Fruit fly (Drosophila melanogaster) whole organism, embryonic: ENCODE results near the gene PK1-R.

Experiments
- Atf6 ChIP-seq: fragments of 200-800 bp; sonication (Bioruptor generic); IDR thresholded peaks from 2 replicates; pipeline ENCODE4 v1.3.6; 2022; ENCODE audit warnings: missing biosample characterization, missing genetic modification characterization
- BEAF-32 ChIP-seq: fragments of 200-800 bp; sonication (Bioruptor generic); optimal IDR thresholded peaks from 3 replicates; lab custom pipeline; 2017; ENCODE audit warnings: missing biosample characterization, missing genetic modification characterization, mild to moderate bottlenecking, moderate library complexity, missing genetic modification reagents
- CG13424 ChIP-seq: fragments of 200-800 bp; sonication (Bioruptor generic); optimal IDR thresholded peaks from 2 replicates; lab custom pipeline; 2019; ENCODE audit warnings: missing biosample characterization, mild to moderate bottlenecking, missing genetic modification characterization, moderate library complexity
- CG14050 ChIP-seq: fragments of 200-800 bp; sonication (Bioruptor generic); IDR thresholded peaks from 3 replicates; pipeline ENCODE4 v1.3.6; 2022; ENCODE audit warnings: missing biosample characterization, missing genetic modification characterization
- CG14710 ChIP-seq: fragments of 200-800 bp; sonication (Bioruptor generic); optimal IDR thresholded peaks from 3 replicates; lab custom pipeline; 2019; ENCODE audit warnings: missing biosample characterization, mild to moderate bottlenecking, missing genetic modification characterization, moderate library complexity
- CG15269 ChIP-seq: fragments of 200-800 bp; sonication (Bioruptor generic); optimal IDR thresholded peaks from 2 replicates; lab custom pipeline; 2018; ENCODE audit warnings: missing biosample characterization, mild to moderate bottlenecking, missing genetic modification characterization, moderate library complexity
- CG1529 ChIP-seq: fragments of 200-800 bp; sonication (Bioruptor generic); optimal IDR thresholded peaks from 3 replicates; lab custom pipeline; 2018; ENCODE audit warnings: missing biosample characterization, missing genetic modification characterization
- CG17359 ChIP-seq: fragments of 200-800 bp; sonication (Bioruptor generic); optimal IDR thresholded peaks from 3 replicates; lab custom pipeline; 2018; ENCODE audit warnings: missing biosample characterization, mild to moderate bottlenecking, missing genetic modification characterization, moderate library complexity
- CG17361 ChIP-seq: fragments of 200-800 bp; sonication (Bioruptor generic); IDR thresholded peaks from 3 replicates; pipeline ENCODE4 v1.3.6; 2022; ENCODE audit warnings: missing biosample characterization, missing genetic modification characterization
- CG2875 ChIP-seq: fragments of 200-800 bp; sonication (Bioruptor generic); optimal IDR thresholded peaks from 2 replicates; lab custom pipeline; 2017; ENCODE audit warnings: missing biosample characterization, mild to moderate bottlenecking, missing genetic modification characterization, missing genetic modification reagents
- CG32767 ChIP-seq: fragments of 200-800 bp; sonication (Bioruptor generic); IDR thresholded peaks from 2 replicates; pipeline ENCODE4 v1.3.6; 2022; ENCODE audit warnings: missing biosample characterization, missing genetic modification characterization
- CG4328 ChIP-seq: fragments of 200-800 bp; sonication (Bioruptor generic); optimal IDR thresholded peaks from 3 replicates; lab custom pipeline; 2017; ENCODE audit warnings: missing biosample characterization, missing genetic modification reagents, missing genetic modification characterization
- CG4424 ChIP-seq: fragments of 200-800 bp; sonication (Bioruptor generic); optimal IDR thresholded peaks from 3 replicates; lab custom pipeline; 2016; ENCODE audit warnings: missing biosample characterization, missing genetic modification characterization
- CG4707 ChIP-seq: fragments of 200-800 bp; sonication (Bioruptor generic); optimal IDR thresholded peaks from 2 replicates; lab custom pipeline; 2018; ENCODE audit warnings: missing biosample characterization, mild to moderate bottlenecking, missing genetic modification characterization, moderate library complexity
- CG6854 ChIP-seq: fragments of 200-800 bp; sonication (Bioruptor generic); optimal IDR thresholded peaks from 3 replicates; lab custom pipeline; 2017; ENCODE audit warnings: missing biosample characterization, mild to moderate bottlenecking, missing genetic modification characterization
- CG8388 ChIP-seq: fragments of 200-800 bp; sonication (Bioruptor generic); optimal IDR thresholded peaks from 2 replicates; lab custom pipeline; 2019; ENCODE audit warnings: missing biosample characterization, mild to moderate bottlenecking, missing genetic modification characterization, moderate library complexity
- CG8478 ChIP-seq: fragments of >200 bp; optimal IDR thresholded peaks from 2 replicates; lab custom pipeline; 2018
- Chrac-16 ChIP-seq: fragments of 200-800 bp; sonication (Bioruptor generic); optimal IDR thresholded peaks from 3 replicates; lab custom pipeline; 2016; ENCODE audit warnings: missing biosample characterization, missing genetic modification characterization
- Dip3 ChIP-seq: fragments of 200-800 bp; sonication (Bioruptor generic); optimal IDR thresholded peaks from 3 replicates; lab custom pipeline; 2016; ENCODE audit warnings: missing biosample characterization, missing genetic modification characterization
- Doc3 ChIP-seq: fragments of 200-800 bp; sonication (Bioruptor generic); IDR thresholded peaks from 3 replicates; pipeline ENCODE4 v1.3.6; 2022; ENCODE audit warnings: missing biosample characterization, missing genetic modification characterization; ENCODE audit not compliant: partially characterized antibody
- E2f1 ChIP-seq: fragments of 200-800 bp; sonication (Bioruptor generic); IDR thresholded peaks from 2 replicates; pipeline ENCODE4 v1.3.6; 2022; ENCODE audit warnings: missing biosample characterization, missing genetic modification characterization
- GATAe ChIP-seq: fragments of 200-800 bp; sonication (Bioruptor generic); conservative IDR thresholded peaks from 2 replicates; pipeline ENCODE4 v1.3.6; 2022; ENCODE audit warnings: missing biosample characterization, missing genetic modification characterization
- Med ChIP-seq: fragments of 200-800 bp; sonication (Bioruptor generic); peaks from one replicate; lab custom pipeline; 2016; ENCODE audit warnings: missing biosample characterization, missing genetic modification characterization, mild to moderate bottlenecking, inconsistent platforms, moderate library complexity
- Mrtf ChIP-seq: fragments of 200-800 bp; sonication (Bioruptor generic); IDR thresholded peaks from 3 replicates; pipeline ENCODE4 v1.3.6; 2022; ENCODE audit warnings: missing biosample characterization, missing genetic modification characterization
- Neu2 ChIP-seq: fragments of 200-800 bp; sonication (Bioruptor generic); optimal IDR thresholded peaks from 3 replicates; lab custom pipeline; 2016; ENCODE audit warnings: missing biosample characterization, missing genetic modification characterization, borderline replicate concordance
- Oli ChIP-seq: fragments of 200-800 bp; sonication (Bioruptor generic); optimal IDR thresholded peaks from 2 replicates; lab custom pipeline; 2018; ENCODE audit warnings: missing biosample characterization, mild to moderate bottlenecking, missing genetic modification characterization, moderate library complexity
- Pdp1 ChIP-seq, 2 experiments: fragments of 200-800 bp; sonication (Bioruptor generic); optimal IDR thresholded peaks; 3 replicates each; lab custom pipeline; 2016; ENCODE audit warnings: missing biosample characterization in 2 of 2, missing genetic modification characterization in 2 of 2, mild to moderate bottlenecking in 1 of 2, moderate library complexity in 1 of 2
- Poxn ChIP-seq: fragments of 200-800 bp; sonication (Bioruptor generic); IDR thresholded peaks from 2 replicates; pipeline ENCODE4 v1.3.6; 2022; ENCODE audit warnings: missing biosample characterization, missing genetic modification characterization
- Ptx1 ChIP-seq: fragments of 200-800 bp; sonication (Bioruptor generic); IDR thresholded peaks from 2 replicates; pipeline ENCODE4 v1.3.6; 2022; ENCODE audit warnings: missing biosample characterization, missing genetic modification characterization
- Scr ChIP-seq: fragments of 200-800 bp; sonication (Bioruptor generic); IDR thresholded peaks from 2 replicates; pipeline ENCODE4 v1.3.6; 2022; ENCODE audit warnings: missing biosample characterization, missing genetic modification characterization; ENCODE audit not compliant: partially characterized antibody
- TFAM ChIP-seq: fragments of 200-800 bp; sonication (Bioruptor generic); optimal IDR thresholded peaks from 2 replicates; lab custom pipeline; 2017; ENCODE audit warnings: missing biosample characterization, missing genetic modification characterization, inconsistent platforms
- Trl ChIP-seq, 3 experiments: fragments of >200 bp in 2 of 3; fragments of 200-800 bp in 1 of 3; sonication (Bioruptor generic) in 1 of 3; optimal IDR thresholded peaks; 2 replicates in 1 of 3; 3 replicates in 2 of 3; lab custom pipeline; 2016 to 2017; ENCODE audit warnings: missing biosample characterization in 1 of 3, missing genetic modification characterization in 1 of 3
- ara ChIP-seq: fragments of 200-800 bp; sonication (Bioruptor generic); IDR thresholded peaks from 2 replicates; pipeline ENCODE4 v1.3.6; 2022; ENCODE audit warnings: missing biosample characterization, missing genetic modification characterization
- ase ChIP-seq: fragments of 200-800 bp; sonication (Bioruptor generic); IDR thresholded peaks from 3 replicates; pipeline ENCODE4 v1.3.6; 2022; ENCODE audit warnings: missing biosample characterization, missing genetic modification characterization
- ato ChIP-seq: fragments of 200-800 bp; sonication (Bioruptor generic); IDR thresholded peaks from 2 replicates; pipeline ENCODE4 v1.3.6; 2022; ENCODE audit warnings: missing biosample characterization, missing genetic modification characterization; ENCODE audit not compliant: partially characterized antibody
- emc ChIP-seq: fragments of 200-800 bp; sonication (Bioruptor generic); optimal IDR thresholded peaks from 2 replicates; lab custom pipeline; 2016; ENCODE audit warnings: missing biosample characterization, missing genetic modification characterization
- ems ChIP-seq: fragments of 200-800 bp; sonication (Bioruptor generic); optimal IDR thresholded peaks from 3 replicates; lab custom pipeline; 2016; ENCODE audit warnings: missing biosample characterization, missing genetic modification characterization
- esg ChIP-seq: fragments of 200-800 bp; sonication (Bioruptor generic); conservative IDR thresholded peaks from 2 replicates; pipeline ENCODE4 v1.3.6; 2022; ENCODE audit warnings: missing biosample characterization, missing genetic modification characterization
- fd102C ChIP-seq: fragments of 200-800 bp; sonication (Bioruptor generic); optimal IDR thresholded peaks from 2 replicates; lab custom pipeline; 2018; ENCODE audit warnings: missing biosample characterization, mild to moderate bottlenecking, missing genetic modification characterization, moderate library complexity
- fd3F ChIP-seq: fragments of 200-800 bp; sonication (Bioruptor generic); optimal IDR thresholded peaks from 2 replicates; lab custom pipeline; 2018; ENCODE audit warnings: missing biosample characterization, mild to moderate bottlenecking, missing genetic modification characterization, moderate library complexity
- grn ChIP-seq: fragments of 200-800 bp; sonication (Bioruptor generic); optimal IDR thresholded peaks from 3 replicates; lab custom pipeline; 2017; ENCODE audit warnings: missing biosample characterization, missing genetic modification characterization
- ham ChIP-seq: fragments of 200-800 bp; sonication (Bioruptor generic); IDR thresholded peaks from 2 replicates; pipeline ENCODE4 v1.3.6; 2022; ENCODE audit warnings: missing biosample characterization, missing genetic modification characterization
- hkb ChIP-seq, 2 experiments: fragments of 200-800 bp in 1 of 2; fragments of >200 bp in 1 of 2; sonication (Bioruptor generic) in 1 of 2; IDR thresholded peaks in 1 of 2; optimal IDR thresholded peaks in 1 of 2; 2 replicates each; pipeline versions ENCODE4 v1.3.6 to Lab custom; 2017 to 2022; ENCODE audit warnings: missing biosample characterization in 1 of 2, missing genetic modification characterization in 1 of 2
- kay ChIP-seq: fragments of 200-800 bp; sonication (Bioruptor generic); optimal IDR thresholded peaks from 2 replicates; lab custom pipeline; 2016; ENCODE audit warnings: missing biosample characterization, missing genetic modification characterization
- lmd ChIP-seq: fragments of 200-800 bp; sonication (Bioruptor generic); IDR thresholded peaks from 2 replicates; pipeline ENCODE4 v1.3.6; 2022; ENCODE audit warnings: missing biosample characterization, missing genetic modification characterization
- mam ChIP-seq: fragments of 200-800 bp; sonication (Bioruptor generic); optimal IDR thresholded peaks from 3 replicates; lab custom pipeline; 2016; ENCODE audit warnings: missing biosample characterization, missing genetic modification characterization
- odd ChIP-seq: fragments of 200-800 bp; sonication (Bioruptor generic); optimal IDR thresholded peaks from 2 replicates; lab custom pipeline; 2017; ENCODE audit warnings: missing biosample characterization, mild to moderate bottlenecking, missing genetic modification characterization
- psq ChIP-seq: fragments of 200-800 bp; sonication (Bioruptor generic); optimal IDR thresholded peaks from 2 replicates; lab custom pipeline; 2017; ENCODE audit warnings: missing biosample characterization, missing genetic modification characterization
- row ChIP-seq: fragments of 200-800 bp; sonication (Bioruptor generic); IDR thresholded peaks from 3 replicates; pipeline ENCODE4 v1.3.6; 2022; ENCODE audit warnings: missing biosample characterization, missing genetic modification characterization
- stc ChIP-seq: fragments of 200-800 bp; sonication (Bioruptor generic); IDR thresholded peaks from 2 replicates; pipeline ENCODE4 v1.3.6; 2022; ENCODE audit warnings: missing biosample characterization, missing genetic modification characterization

Gene PK1-R

dm6 chr3R:14077026-14077425, 25.9 kb downstream of the PK1-R start (continued):
- TF ChIP-seq CG8388 (GFP tag; lab: Kevin White, UChicago) (no peak), Mrtf (GFP tag; lab: Robert Waterston, UW) (peak; percentile 38; the same call in 1 of the 3 replicates), Oli (tag; lab: Kevin White, UChicago) (peak; percentile 46), kay (no peak), psq (no peak), Chrac-16 (GFP tag; lab: Kevin White, UChicago) (peak; percentile 6), esg (GFP tag; lab: Robert Waterston, UW) (peak; percentile 25; the same call in 1 of the 2 replicates), Scr (GFP tag; lab: Robert Waterston, UW) (no peak), Dip3 (GFP tag; lab: Kevin White, UChicago) (no peak), CG14050 (GFP tag; lab: Robert Waterston, UW) (peak; percentile 28; the same call in 1 of the 3 replicates), CG8478 (lab: Kevin White, UChicago) (no peak), CG6854 (GFP tag; lab: Kevin White, UChicago) (peak; percentile 23), ato (GFP tag; lab: Robert Waterston, UW) (no peak), odd (GFP tag; lab: Kevin White, UChicago) (no peak), Trl (optimal IDR thresholded peaks at IDR 0.05; lab: Kevin White, UChicago) (no peak), Trl (GFP tag; optimal IDR thresholded peaks at IDR 0.05; lab: Kevin White, UChicago) (no peak), Atf6 (GFP tag; lab: Robert Waterston, UW) (peak; percentile 61), hkb (optimal IDR thresholded peaks at IDR 0.05; lab: Kevin White, UChicago) (no peak), hkb (GFP tag; IDR thresholded peaks at IDR 0.05; lab: Robert Waterston, UW) (peak; percentile 79), Pdp1 (GFP tag; optimal IDR thresholded peaks at IDR 0.05; lab: Kevin White, UChicago) (peak in 1 of 2 experiments; percentile 33), CG13424 (peak; percentile 34), CG4424 (GFP tag; lab: Kevin White, UChicago) (peak; percentile 59), Med (peak; percentile 82), CG1529 (GFP tag; lab: Kevin White, UChicago) (no peak), lmd (GFP tag; lab: Robert Waterston, UW) (peak; percentile 50), ara (GFP tag; lab: Robert Waterston, UW) (peak; percentile 49; the same call in 1 of the 2 replicates), BEAF-32 (no peak), fd102C (GFP tag; lab: Kevin White, UChicago) (no peak), emc (GFP tag; lab: Kevin White, UChicago) (no peak), CG4707 (no peak), stc (GFP tag; lab: Robert Waterston, UW) (peak; percentile 47; the same call in 1 of the 2 replicates), CG4328 (GFP tag; lab: Kevin White, UChicago) (peak; percentile 6), fd3F (no peak), Doc3 (GFP tag; lab: Robert Waterston, UW) (no peak), TFAM (GFP tag; lab: Kevin White, UChicago) (no peak), CG17361 (GFP tag; lab: Robert Waterston, UW) (0 out of 3 replicates have a peak, but pooled peaks have one; percentile 15), Neu2 (GFP tag; lab: Kevin White, UChicago) (no peak), GATAe (no peak), ase (GFP tag; lab: Robert Waterston, UW) (peak; percentile 57; the same call in 2 of the 3 replicates), CG17359 (peak; percentile 59), E2f1 (GFP tag; lab: Robert Waterston, UW) (peak; percentile 57; the same call in 1 of the 2 replicates), row (GFP tag; lab: Robert Waterston, UW) (peak; percentile 59), mam (peak; percentile 3), Ptx1 (GFP tag; lab: Robert Waterston, UW) (peak; percentile 69), ham (GFP tag; lab: Robert Waterston, UW) (0 out of 2 replicates have a peak, but pooled peaks have one; percentile 6), CG14710 (peak; percentile 5), CG15269 (peak; percentile 50), CG2875 (GFP tag; lab: Kevin White, UChicago) (no peak), grn (GFP tag; lab: Kevin White, UChicago) (no peak), Poxn (GFP tag; lab: Robert Waterston, UW) (no peak), CG32767 (no peak), ems (GFP tag; lab: Kevin White, UChicago) (peak; percentile 18)
